Worm (Caenorhabditis elegans): Measurements from ENCODE around the gene mttu-1.
A peak's percentile ranks its signal among the peaks of the same experiment; 100 is the strongest.

The mttu-1 gene

DNA sequence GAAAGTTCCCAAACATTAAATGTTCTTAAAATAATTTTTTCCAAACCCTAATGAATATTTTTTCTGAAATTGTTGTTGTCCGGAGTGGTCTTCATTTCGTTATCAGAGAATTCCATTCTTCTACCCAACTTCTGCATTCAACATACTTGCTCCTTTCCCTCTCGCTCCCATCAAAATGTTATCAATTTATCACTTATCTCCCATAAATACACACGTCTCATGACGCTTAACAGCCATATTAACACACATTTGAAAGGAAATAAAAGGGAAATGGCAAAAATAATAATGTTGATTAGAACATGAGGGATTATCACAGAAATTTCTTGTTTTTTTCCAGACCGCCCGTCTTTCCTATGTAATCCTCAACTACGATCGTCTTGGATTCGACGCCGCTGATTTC is 7.7 kb downstream of the mttu-1 start:
- TF ChIP-seq cebp-1 (GFP tag; IDR thresholded peaks at IDR 0.05) (no peak), cebp-1 (tag; optimal IDR thresholded peaks at IDR 0.05) (peak; percentile 32), nhr-80 (tag; optimal IDR thresholded peaks at IDR 0.05) (peak; percentile 91), tbp1 (GFP tag; optimal IDR thresholded peaks at IDR 0.05) (peak; percentile 21), ets-4 (GFP tag; optimal IDR thresholded peaks at IDR 0.05) (peak; percentile 46), Y53F4B.3 (GFP tag; IDR thresholded peaks at IDR 0.05) (no peak), dox-1 (GFP tag; IDR thresholded peaks at IDR 0.05) (peak; percentile 62), hsf-1 (GFP tag; IDR thresholded peaks at IDR 0.05) (no peak)

DNA sequence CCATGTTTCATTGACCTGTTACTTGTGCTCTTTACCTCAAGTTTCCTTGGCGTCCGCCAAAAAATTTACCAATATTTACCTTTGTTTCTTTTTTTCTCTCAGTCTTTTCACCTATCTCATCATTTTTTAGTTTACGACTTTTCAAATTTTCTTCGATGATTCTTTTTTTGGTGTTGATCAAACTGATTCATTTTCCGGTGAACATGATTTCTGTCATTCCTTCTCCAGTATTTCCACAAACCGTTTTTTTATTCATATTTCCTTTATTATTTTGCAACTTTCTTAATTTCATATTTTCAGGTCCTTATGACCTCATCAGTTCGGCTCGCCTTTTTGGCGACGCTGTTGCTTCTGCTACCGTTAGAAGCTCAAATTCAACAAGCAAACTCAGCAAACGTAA is 9.2 kb downstream of the mttu-1 start, which contains the start of gene F54D1.6:
TSS of gene F54D1.6 (plus strand) at position 301 of the 400 bp plus-strand sequence.
- TF ChIP-seq chd-7 (tag; optimal IDR thresholded peaks at IDR 0.05) (no peak), rpc-1 (optimal IDR thresholded peaks at IDR 0.05) (no peak), rpc-1 (tag; optimal IDR thresholded peaks at IDR 0.05) (no peak), nhr-27 (tag; optimal IDR thresholded peaks at IDR 0.05) (no peak), F49E8.2 (tag; optimal IDR thresholded peaks at IDR 0.05; ENCODE audit: insufficient read depth) (no peak), hmg-20 (GFP tag; IDR thresholded peaks at IDR 0.05) (no peak), lsy-27 (tag; optimal IDR thresholded peaks at IDR 0.05; ENCODE audit: borderline replicate concordance, insufficient read depth) (no peak)

DNA sequence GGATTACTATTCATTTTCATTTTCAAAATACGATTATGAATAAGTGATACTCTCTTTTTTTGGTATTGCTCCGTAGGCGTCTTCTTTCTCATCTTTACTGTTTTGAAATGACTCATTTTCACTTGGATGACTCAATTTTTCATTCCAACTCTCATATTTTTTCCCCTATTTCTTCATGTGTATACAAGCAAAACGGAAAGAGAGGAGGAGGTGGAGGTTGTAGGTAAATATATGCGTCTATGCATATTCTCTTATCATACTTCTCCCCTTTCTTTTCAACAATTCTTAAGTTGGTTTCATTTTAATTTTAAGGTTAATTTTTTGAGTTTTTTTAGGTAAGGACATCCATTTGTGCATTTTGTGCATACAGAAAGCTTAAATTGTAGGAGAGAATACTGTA is 10.6 kb downstream of the mttu-1 start:
- TF ChIP-seq madf-6 (GFP tag; IDR thresholded peaks at IDR 0.05), result no peak
- TF ChIP-seq tbx-9 (tag; optimal IDR thresholded peaks at IDR 0.05; ENCODE audit: borderline replicate concordance), result no peak
- TF ChIP-seq sdz-38 (tag; optimal IDR thresholded peaks at IDR 0.05), result no peak
- no peak for TF ChIP-seq bed-1 (GFP tag; IDR thresholded peaks at IDR 0.05)
- TF ChIP-seq F57C9.4 (tag; optimal IDR thresholded peaks at IDR 0.05), result no peak
- TF ChIP-seq mcd-1 (GFP tag; IDR thresholded peaks at IDR 0.05), result no peak
- no peak for TF ChIP-seq nhr-179 (tag; optimal IDR thresholded peaks at IDR 0.05)
- TF ChIP-seq pha-4 (tag; optimal IDR thresholded peaks at IDR 0.05), result no peak

DNA sequence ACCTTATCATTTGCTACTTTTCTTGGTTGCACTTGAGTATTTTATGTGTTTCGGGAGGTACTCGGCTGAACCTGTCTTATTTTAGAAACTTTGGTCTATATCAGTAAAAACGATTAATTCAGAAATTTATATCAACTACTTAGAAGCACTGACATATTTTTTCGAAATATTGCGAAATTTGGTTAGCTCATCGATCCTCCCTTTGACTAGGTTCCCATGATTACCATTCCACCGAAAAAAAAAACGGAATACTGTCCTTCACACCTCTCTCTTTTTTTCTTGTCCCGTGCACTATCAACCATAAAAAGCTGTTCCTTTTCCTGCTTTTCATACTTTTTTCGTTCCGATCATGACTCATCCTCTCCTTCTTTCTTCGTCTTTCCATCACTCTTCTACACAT is 11.4 kb downstream of the mttu-1 start:
- TF ChIP-seq ztf-25 (GFP tag; IDR thresholded peaks at IDR 0.05) (no peak), cebp-1 (GFP tag; IDR thresholded peaks at IDR 0.05) (peak; percentile 51; the same call in 1 of the 2 replicates), cebp-1 (tag; optimal IDR thresholded peaks at IDR 0.05) (peak; percentile 69)

DNA sequence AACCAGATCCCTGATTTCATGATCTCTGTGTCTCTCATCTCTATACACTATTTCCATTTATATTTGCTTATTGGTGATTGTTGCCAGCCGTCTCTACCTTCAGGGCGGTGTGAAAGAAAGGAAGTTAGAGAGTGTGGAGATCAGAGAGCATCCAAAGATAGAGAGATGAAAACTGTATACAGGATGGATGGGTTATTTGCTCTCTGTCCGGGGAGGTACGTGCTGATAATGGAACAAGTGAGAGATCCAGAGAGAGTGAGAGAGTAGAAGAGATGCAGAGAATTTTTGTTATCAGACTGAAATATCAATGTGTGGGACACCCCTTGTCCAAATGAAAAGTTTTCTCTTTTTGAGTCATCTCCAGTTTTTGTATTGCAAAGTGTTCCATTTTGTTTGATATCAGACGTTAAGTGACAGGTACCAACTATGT is 12.6 kb downstream of the mttu-1 start:
- TF ChIP-seq nhr-80 (tag; optimal IDR thresholded peaks at IDR 0.05), result peak; percentile 98
- TF ChIP-seq egl-44 (GFP tag; IDR thresholded peaks at IDR 0.05), result 0 out of 2 replicates have a peak, but pooled peaks have one; percentile 20
- TF ChIP-seq cebp-1 (GFP tag; IDR thresholded peaks at IDR 0.05), result 0 out of 2 replicates have a peak, but pooled peaks have one; percentile 27
- no peak for TF ChIP-seq cebp-1 (tag; optimal IDR thresholded peaks at IDR 0.05)
- peak; percentile 50 for TF ChIP-seq nhr-90 (tag; optimal IDR thresholded peaks at IDR 0.05)
- peak; percentile 52 for TF ChIP-seq unc-62 (GFP tag; optimal IDR thresholded peaks at IDR 0.05)
- TF ChIP-seq ets-4 (GFP tag; optimal IDR thresholded peaks at IDR 0.05), result peak; percentile 52
- no peak for TF ChIP-seq ZK185.1 (tag; optimal IDR thresholded peaks at IDR 0.05; ENCODE audit: poor library complexity, severe bottlenecking)
- no peak for TF ChIP-seq ceh-27 (GFP tag; optimal IDR thresholded peaks at IDR 0.05)
- TF ChIP-seq hmg-1.2 (GFP tag; IDR thresholded peaks at IDR 0.05), result peak; percentile 50
- TF ChIP-seq ztf-22 (GFP tag; optimal IDR thresholded peaks at IDR 0.05), result peak; percentile 62

DNA sequence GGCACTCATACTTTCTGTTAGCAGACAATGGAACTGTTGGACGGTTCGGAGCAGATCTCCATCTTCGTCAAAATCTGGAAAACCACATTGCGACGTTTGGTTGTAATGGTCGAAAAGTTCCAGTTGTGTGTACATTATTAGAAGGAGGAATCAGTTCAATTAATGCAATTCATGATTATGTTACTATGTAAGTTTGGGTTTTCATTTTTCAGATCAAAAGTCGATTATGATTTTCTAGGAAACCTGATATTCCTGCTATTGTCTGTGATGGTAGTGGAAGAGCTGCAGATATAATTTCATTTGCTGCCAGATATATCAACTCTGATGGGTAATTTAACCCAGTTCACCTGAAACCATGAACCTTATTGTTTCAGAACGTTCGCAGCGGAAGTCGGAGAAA is 20.7 kb downstream of the mttu-1 start:
- TF ChIP-seq snpc-1.3 (tag; optimal IDR thresholded peaks at IDR 0.05; ENCODE audit: insufficient read depth), result no peak
- no peak for TF ChIP-seq F33H1.4 (GFP tag; IDR thresholded peaks at IDR 0.05)
- no peak for TF ChIP-seq Y56A3A.18 (GFP tag; IDR thresholded peaks at IDR 0.05)
- no peak for TF ChIP-seq Y79H2A.3 (GFP tag; conservative IDR thresholded peaks at IDR 0.05)
- no peak for TF ChIP-seq lsl-1 (GFP tag; optimal IDR thresholded peaks at IDR 0.05)
- TF ChIP-seq snpc-3.4 (tag; optimal IDR thresholded peaks at IDR 0.05), result no peak
- no peak for TF ChIP-seq cebp-2 (GFP tag; IDR thresholded peaks at IDR 0.05)
- no peak for TF ChIP-seq snpc-1.1 (tag; optimal IDR thresholded peaks at IDR 0.05; ENCODE audit: insufficient read depth)
- no peak for TF ChIP-seq tlf-1 (GFP tag; optimal IDR thresholded peaks at IDR 0.05)
- no peak for TF ChIP-seq tbp1 (GFP tag; optimal IDR thresholded peaks at IDR 0.05)
- TF ChIP-seq dpl-1 (GFP tag; optimal IDR thresholded peaks at IDR 0.05), result no peak
